Worm (Caenorhabditis elegans): ENCODE measurements around the gene mig-10.

- TF ChIP-seq blmp-1 (tag; optimal IDR thresholded peaks at IDR 0.05) (no peak), sptf-1 (tag; optimal IDR thresholded peaks at IDR 0.05) (no peak)
Measured at ce11 chrIII:8320183-8320582, 41.3 kb downstream of the mig-10 start, which contains the start of gene F10E9.10.
